Worm (Caenorhabditis elegans) whole organism, mixed stage, embryonic: ENCODE results near the gene chc-1.

ENCODE experiments used
- bed-3 ChIP-seq: fragments of 200-800 bp; sonication (Bioruptor generic); optimal IDR thresholded peaks from 3 replicates; lab custom pipeline; 2018; ENCODE audit warnings: mild to moderate bottlenecking, missing genetic modification characterization, moderate library complexity, missing compliant biosample characterization
- ces-1 ChIP-seq: fragments of 150-350 bp; optimal IDR thresholded peaks from 2 replicates; lab custom pipeline; 2014; ENCODE audit warnings: missing biosample characterization, missing genetic modification reagents, missing genetic modification characterization
- elt-1 ChIP-seq: sonication (generic microtip); optimal IDR thresholded peaks from 2 replicates; lab custom pipeline; 2017; ENCODE audit warnings: missing genetic modification characterization, mild to moderate bottlenecking, missing compliant biosample characterization, antibody characterized with exemption, moderate library complexity, borderline replicate concordance; ENCODE audit not compliant: insufficient read depth
- elt-3 ChIP-seq: fragments of 150-350 bp; optimal IDR thresholded peaks from 2 replicates; lab custom pipeline; 2014; ENCODE audit warnings: missing biosample characterization, missing genetic modification characterization
- lin-13 ChIP-seq: fragments of 150-350 bp; optimal IDR thresholded peaks from 2 replicates; lab custom pipeline; 2014; ENCODE audit warnings: missing biosample characterization, missing genetic modification characterization
- lsy-2 ChIP-seq: fragments of 150-350 bp; optimal IDR thresholded peaks from 2 replicates; lab custom pipeline; 2014; ENCODE audit warnings: missing biosample characterization, missing genetic modification characterization
- mls-2 ChIP-seq: sonication (generic microtip); optimal IDR thresholded peaks from 2 replicates; lab custom pipeline; 2016; ENCODE audit warnings: mild to moderate bottlenecking, missing genetic modification characterization, moderate library complexity, missing compliant biosample characterization
- pha-4 ChIP-seq: fragments of 150-350 bp; optimal IDR thresholded peaks from 2 replicates; lab custom pipeline; 2018; ENCODE audit warnings: missing biosample characterization, missing genetic modification reagents, missing genetic modification characterization
- sem-2 ChIP-seq: fragments of 200-800 bp; sonication (Bioruptor generic); optimal IDR thresholded peaks from 2 replicates; lab custom pipeline; 2018; ENCODE audit warnings: mild to moderate bottlenecking, missing genetic modification characterization, missing compliant biosample characterization
- snpc-4 ChIP-seq: fragments of 150-350 bp; optimal IDR thresholded peaks from 2 replicates; lab custom pipeline; 2014; ENCODE audit warnings: missing biosample characterization, missing genetic modification characterization
- sptf-1 ChIP-seq: sonication (generic microtip); optimal IDR thresholded peaks from 2 replicates; lab custom pipeline; 2017; ENCODE audit warnings: mild to moderate bottlenecking, missing genetic modification characterization, moderate library complexity, missing compliant biosample characterization
- unc-39 ChIP-seq: fragments of 150-350 bp; optimal IDR thresholded peaks from 2 replicates; lab custom pipeline; 2014; ENCODE audit warnings: missing biosample characterization, missing genetic modification characterization

DNA sequence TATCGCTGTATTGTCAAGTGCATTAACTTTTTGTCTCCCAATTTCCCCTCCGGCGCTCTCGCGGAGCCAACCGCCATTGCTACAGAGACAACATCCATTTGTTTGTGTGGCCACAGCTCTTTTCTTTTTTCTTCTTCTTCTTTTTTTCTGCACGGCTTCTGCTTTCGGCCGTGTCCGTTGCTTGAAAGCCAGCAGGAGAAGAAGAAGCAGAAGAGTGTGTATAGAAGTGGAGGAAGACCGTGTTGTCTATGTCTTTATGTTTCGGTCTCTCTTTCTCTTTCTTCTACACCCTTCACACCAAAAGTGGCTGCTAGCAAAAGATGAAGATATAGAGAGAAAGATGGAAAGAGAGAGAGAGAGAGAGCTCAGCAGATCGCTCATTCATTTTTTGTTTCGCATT, 15.8 kb upstream of the chc-1 start:
- no peak for TF ChIP-seq pha-4 (tag; lab: Kevin White, UChicago)
- TF ChIP-seq lsy-2 (tag; lab: Kevin White, UChicago): no peak
- no peak for TF ChIP-seq unc-39
- no peak for TF ChIP-seq elt-1 (tag; lab: Kevin White, UChicago)
- no peak for TF ChIP-seq sptf-1 (tag; lab: Kevin White, UChicago)
- no peak for TF ChIP-seq ces-1 (GFP tag; lab: Kevin White, UChicago)
- TF ChIP-seq mls-2: no peak
- TF ChIP-seq lin-13 (tag; lab: Kevin White, UChicago): no peak
- no peak for TF ChIP-seq bed-3 (GFP tag; lab: Kevin White, UChicago)
- TF ChIP-seq elt-3 (tag; lab: Kevin White, UChicago): no peak
- TF ChIP-seq sem-2 (GFP tag; lab: Kevin White, UChicago): no peak
- TF ChIP-seq snpc-4 (tag; lab: Kevin White, UChicago): no peak
